Fruit fly (Drosophila melanogaster) whole organism, prepupa: ENCODE measurements around the gene CG9521.

ENCODE experiments used
- CG11902 ChIP-seq: fragments of 200-800 bp; sonication (Bioruptor generic); optimal IDR thresholded peaks from 3 replicates; lab custom pipeline; 2016; ENCODE audit warnings: missing biosample characterization, missing genetic modification characterization
- CG31627 ChIP-seq: fragments of 200-800 bp; sonication (Bioruptor generic); optimal IDR thresholded peaks from 3 replicates; lab custom pipeline; 2016; ENCODE audit warnings: missing biosample characterization, missing genetic modification characterization
- CG4318 ChIP-seq: fragments of 200-800 bp; sonication (Bioruptor generic); optimal IDR thresholded peaks from 3 replicates; lab custom pipeline; 2017; ENCODE audit warnings: missing biosample characterization, mild to moderate bottlenecking, missing genetic modification characterization
- CG6854 ChIP-seq: fragments of 200-800 bp; sonication (Bioruptor generic); optimal IDR thresholded peaks from 2 replicates; lab custom pipeline; 2017; ENCODE audit warnings: missing biosample characterization, mild to moderate bottlenecking, missing genetic modification characterization
- CG7368 ChIP-seq: fragments of 200-800 bp; sonication (Bioruptor generic); optimal IDR thresholded peaks from 3 replicates; lab custom pipeline; 2016; ENCODE audit warnings: missing biosample characterization, missing genetic modification characterization
- CG8119 ChIP-seq: fragments of 200-800 bp; sonication (Bioruptor generic); IDR thresholded peaks from 3 replicates; pipeline ENCODE4 v1.3.6; 2022; ENCODE audit warnings: missing biosample characterization, missing genetic modification characterization
- Ets21C ChIP-seq: fragments of 200-800 bp; sonication (Bioruptor generic); optimal IDR thresholded peaks from 3 replicates; lab custom pipeline; 2016; ENCODE audit warnings: missing biosample characterization, missing genetic modification characterization
- Gug ChIP-seq: fragments of 200-800 bp; sonication (Bioruptor generic); IDR thresholded peaks from 2 replicates; pipeline ENCODE4 v1.3.6; 2022; ENCODE audit warnings: missing biosample characterization, missing genetic modification characterization
- Hr39 ChIP-seq: fragments of 200-800 bp; sonication (Bioruptor generic); optimal IDR thresholded peaks from 2 replicates; lab custom pipeline; 2016; ENCODE audit warnings: missing biosample characterization, missing genetic modification characterization
- Lpt ChIP-seq: fragments of 200-800 bp; sonication (Bioruptor generic); optimal IDR thresholded peaks from 3 replicates; lab custom pipeline; 2016; ENCODE audit warnings: missing biosample characterization, missing genetic modification characterization
- Sox15 ChIP-seq: fragments of 200-800 bp; sonication (Bioruptor generic); optimal IDR thresholded peaks from 3 replicates; lab custom pipeline; 2016; ENCODE audit warnings: missing biosample characterization, missing genetic modification characterization
- dac ChIP-seq: fragments of 200-800 bp; sonication (Bioruptor generic); optimal IDR thresholded peaks from 2 replicates; lab custom pipeline; 2017; ENCODE audit warnings: missing biosample characterization, mild to moderate bottlenecking, missing genetic modification characterization
- ss ChIP-seq, 2 experiments: fragments of 200-800 bp; sonication (Bioruptor generic); optimal IDR thresholded peaks; 2 replicates in 1 of 2; 3 replicates in 1 of 2; lab custom pipeline; 2017 to 2018; ENCODE audit warnings: mild to moderate bottlenecking in 2 of 2, missing biosample characterization in 2 of 2, missing genetic modification characterization in 2 of 2, moderate library complexity in 1 of 2
- vri ChIP-seq: fragments of 200-800 bp; sonication (Bioruptor generic); optimal IDR thresholded peaks from 3 replicates; lab custom pipeline; 2016; ENCODE audit warnings: missing biosample characterization, mild to moderate bottlenecking, missing genetic modification characterization

DNA sequence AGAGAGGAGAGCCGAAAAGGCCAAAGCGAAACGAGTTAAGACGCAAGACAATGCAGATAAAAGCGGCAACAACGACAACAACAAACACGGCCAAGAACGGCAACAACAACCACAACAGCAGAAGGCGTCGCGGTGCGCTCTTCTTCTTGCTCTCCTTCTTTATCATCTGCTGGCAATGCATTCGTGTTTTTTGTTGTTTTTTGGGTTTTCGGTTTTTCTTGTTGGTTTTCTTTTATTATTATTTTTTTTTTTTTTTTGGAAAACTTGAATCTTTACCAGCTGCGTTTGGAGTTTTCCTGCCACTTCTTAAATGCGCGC, 27.6 kb downstream of the CG9521 start:
- no peak for TF ChIP-seq Gug (GFP tag; lab: Robert Waterston, UW)
- no peak for TF ChIP-seq CG8119 (GFP tag; lab: Robert Waterston, UW)
- TF ChIP-seq vri (GFP tag; lab: Kevin White, UChicago), result no peak
- TF ChIP-seq CG7368, result no peak
- no peak for TF ChIP-seq CG6854 (GFP tag; lab: Kevin White, UChicago)
- no peak for TF ChIP-seq dac
- no peak for TF ChIP-seq ss (GFP tag; optimal IDR thresholded peaks at IDR 0.05; lab: Kevin White, UChicago)
- no peak for TF ChIP-seq CG11902 (GFP tag; lab: Kevin White, UChicago)
- TF ChIP-seq Sox15 (GFP tag; lab: Kevin White, UChicago), result no peak
- no peak for TF ChIP-seq Ets21C
- TF ChIP-seq CG31627 (GFP tag; lab: Kevin White, UChicago), result no peak
- no peak for TF ChIP-seq Hr39
- TF ChIP-seq Lpt (GFP tag; lab: Kevin White, UChicago), result no peak
- TF ChIP-seq CG4318, result no peak
